Fruit fly (Drosophila melanogaster) Kc167 (cell line): ENCODE results near the gene CG7730.

Source experiments
- Myc ChIP-seq: fragments of >200 bp; optimal IDR thresholded peaks from 2 replicates; lab custom pipeline; 2017; ENCODE audit warnings: missing external identifiers
- Sin3A ChIP-seq: fragments of >200 bp; optimal IDR thresholded peaks from 2 replicates; lab custom pipeline; 2018; ENCODE audit warnings: missing external identifiers
- h ChIP-seq: fragments of >200 bp; optimal IDR thresholded peaks from 3 replicates; lab custom pipeline; 2018; ENCODE audit warnings: missing external identifiers
- insv ChIP-seq: fragments of >200 bp; optimal IDR thresholded peaks from 3 replicates; lab custom pipeline; 2018; ENCODE audit warnings: missing external identifiers
- psq ChIP-seq: fragments of >200 bp; optimal IDR thresholded peaks from 2 replicates; lab custom pipeline; 2017; ENCODE audit warnings: missing external identifiers
- ttk ChIP-seq: sonication (Bioruptor generic); optimal IDR thresholded peaks from 2 replicates; lab custom pipeline; 2017; ENCODE audit warnings: missing external identifiers

Gene CG7730

dm6 chr3L:17052388-17052905 lies 25.1 kb downstream of the CG7730 start:
- TF ChIP-seq h, result no peak
- no peak for TF ChIP-seq Sin3A (lab: Kevin White, UChicago)
- no peak for TF ChIP-seq Myc (lab: Kevin White, UChicago)
- TF ChIP-seq psq (lab: Kevin White, UChicago), result no peak
- no peak for TF ChIP-seq ttk (lab: Kevin White, UChicago)
- no peak for TF ChIP-seq insv (lab: Kevin White, UChicago)

- TF ChIP-seq h, result no peak
These were observed 26.6 kb downstream of the CG7730 start for dm6 chr3L:17053932-17054331.

DNA sequence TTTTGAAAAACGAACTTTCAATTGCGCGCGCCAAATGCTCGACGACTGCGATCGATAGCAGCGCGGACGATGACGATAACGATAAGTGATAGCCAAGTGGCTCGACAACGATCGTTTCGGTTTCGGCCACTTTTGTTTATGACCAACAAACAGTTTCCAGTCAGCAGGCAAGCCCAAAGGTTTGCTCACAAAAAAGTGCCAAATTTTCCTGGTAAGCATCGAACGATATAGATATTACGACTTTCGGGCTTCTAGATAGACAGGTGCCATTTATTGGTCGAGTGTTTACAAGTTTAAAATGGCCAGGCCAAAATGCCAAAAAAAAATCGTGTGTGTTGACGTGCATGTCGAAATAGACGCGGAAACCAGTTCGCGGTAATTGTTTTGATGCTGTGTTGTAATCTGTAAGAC lies 28.2 kb downstream of the CG7730 start, which contains the start of gene CG7724:
Gene CG7724 (plus strand): TSS at position 147 of the 411 bp plus-strand sequence.
- TF ChIP-seq psq (lab: Kevin White, UChicago) (no peak), ttk (lab: Kevin White, UChicago) (no peak), insv (lab: Kevin White, UChicago) (no peak), Sin3A (lab: Kevin White, UChicago) (no peak), h (no peak)

dm6 chr3L:17077273-17077672 lies 50.0 kb downstream of the CG7730 start:
- TF ChIP-seq Myc (lab: Kevin White, UChicago), result no peak
- no peak for TF ChIP-seq h
